Worm (Caenorhabditis elegans): ENCODE results near the gene K07D4.5.
A peak's percentile ranks its signal among the peaks of the same experiment; 100 is the strongest.

K07D4.5 gene

DNA sequence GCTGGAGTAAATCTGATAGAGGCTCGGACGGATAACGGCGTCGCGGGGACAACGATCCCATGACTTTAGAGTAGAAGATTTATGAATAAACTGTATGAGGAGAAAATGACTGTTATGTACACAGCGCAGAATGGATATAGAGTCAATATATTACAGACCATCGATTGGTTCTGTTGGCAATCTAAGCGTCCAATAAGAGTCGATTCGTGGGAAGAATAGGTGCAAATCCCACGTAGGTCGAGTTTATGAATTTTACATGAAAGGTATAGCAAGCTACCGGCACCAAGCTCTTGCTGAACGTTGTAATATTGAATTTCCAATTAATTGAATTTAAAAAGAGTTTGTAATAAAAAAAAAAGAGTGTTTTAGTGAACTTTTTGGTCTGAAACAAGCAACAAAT is 38.6 kb upstream of the K07D4.5 start, which contains the start of gene fbxb-118:
TSS of gene fbxb-118 (minus strand) at position 101 of the 400 bp plus-strand sequence.
- TF ChIP-seq ref-2 (tag; optimal IDR thresholded peaks at IDR 0.05): no peak

DNA sequence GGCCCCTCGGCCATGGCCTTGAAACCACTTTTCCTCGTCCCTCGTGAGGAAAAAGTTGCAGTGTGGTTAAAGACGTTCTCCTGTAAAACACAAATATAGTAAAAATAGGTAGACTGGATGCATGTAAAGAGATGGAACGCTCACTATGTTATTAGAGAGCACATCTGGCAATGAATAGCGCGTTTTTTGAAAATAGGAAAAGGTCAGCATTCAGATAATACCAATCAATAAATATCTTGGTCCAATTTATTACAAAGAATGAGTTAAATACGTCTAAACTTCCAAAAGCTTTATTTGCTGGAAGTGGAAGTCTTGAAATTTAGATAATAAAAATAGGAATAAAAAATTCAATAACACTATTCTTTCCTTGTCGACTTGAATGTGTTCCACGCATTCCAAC is 37.1 kb upstream of the K07D4.5 start, which contains the start of gene gadr-4:
TSS of gene gadr-4 (minus strand) at position 101 of the 400 bp plus-strand sequence.
- TF ChIP-seq eyg-1 (tag; optimal IDR thresholded peaks at IDR 0.05) (no peak), C08G9.2 (tag; optimal IDR thresholded peaks at IDR 0.05) (no peak), ceh-34 (tag; optimal IDR thresholded peaks at IDR 0.05) (no peak), zip-5 (tag; optimal IDR thresholded peaks at IDR 0.05) (no peak), sox-2 (GFP tag; IDR thresholded peaks at IDR 0.05) (no peak), ceh-18 (tag; optimal IDR thresholded peaks at IDR 0.05) (no peak), elt-2 (tag; optimal IDR thresholded peaks at IDR 0.05) (no peak), fkh-10 (GFP tag; optimal IDR thresholded peaks at IDR 0.05) (no peak), C38D4.7 (GFP tag; optimal IDR thresholded peaks at IDR 0.05) (no peak), ceh-19 (GFP tag; optimal IDR thresholded peaks at IDR 0.05) (no peak), hlh-8 (tag; optimal IDR thresholded peaks at IDR 0.05) (no peak), ets-4 (tag; optimal IDR thresholded peaks at IDR 0.05) (no peak), fkh-6 (tag; optimal IDR thresholded peaks at IDR 0.05) (no peak), pax-1 (tag; optimal IDR thresholded peaks at IDR 0.05) (no peak), unc-86 (tag; optimal IDR thresholded peaks at IDR 0.05) (no peak), pat-9 (tag; optimal IDR thresholded peaks at IDR 0.05) (no peak), nhr-11 (tag; optimal IDR thresholded peaks at IDR 0.05) (no peak)

DNA sequence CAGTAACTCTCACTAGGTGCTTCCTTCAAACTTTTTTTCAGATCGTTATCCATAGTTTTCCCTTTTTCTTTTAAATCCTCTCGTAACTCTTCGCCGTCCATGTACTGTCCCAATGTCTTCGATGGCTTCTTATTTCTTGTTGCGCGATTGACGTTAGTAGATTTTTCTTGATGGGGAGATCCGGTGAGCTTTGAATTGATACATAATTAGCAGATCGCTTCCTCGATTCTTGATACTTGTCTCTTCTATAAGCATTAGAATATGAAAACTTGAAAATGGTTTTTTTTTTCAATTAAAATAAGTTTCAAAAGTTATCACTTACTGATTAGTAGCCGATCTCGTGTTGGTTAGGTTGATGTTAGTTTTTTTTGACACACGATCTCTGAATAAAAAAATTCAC is 20.0 kb upstream of the K07D4.5 start, which contains the start of gene K07D4.2:
TSS of gene K07D4.2 (minus strand) at position 101 of the 400 bp plus-strand sequence.
- TF ChIP-seq ceh-14 (tag; optimal IDR thresholded peaks at IDR 0.05): no peak
- TF ChIP-seq fkh-10 (GFP tag; optimal IDR thresholded peaks at IDR 0.05): no peak
- TF ChIP-seq ceh-24 (tag; optimal IDR thresholded peaks at IDR 0.05): no peak
- TF ChIP-seq ceh-34 (tag; optimal IDR thresholded peaks at IDR 0.05): no peak
- TF ChIP-seq gmeb-2 (tag; optimal IDR thresholded peaks at IDR 0.05): no peak
- TF ChIP-seq elt-4 (tag; optimal IDR thresholded peaks at IDR 0.05): no peak
- TF ChIP-seq pha-4 (tag; optimal IDR thresholded peaks at IDR 0.05): no peak
- TF ChIP-seq pag-3 (tag; optimal IDR thresholded peaks at IDR 0.05; ENCODE audit: borderline replicate concordance): no peak
- no peak for TF ChIP-seq ceh-2 (tag; optimal IDR thresholded peaks at IDR 0.05)
- TF ChIP-seq tbx-2 (tag; optimal IDR thresholded peaks at IDR 0.05): no peak
- no peak for TF ChIP-seq unc-3 (GFP tag; conservative IDR thresholded peaks at IDR 0.05)
- no peak for TF ChIP-seq unc-3 (tag; optimal IDR thresholded peaks at IDR 0.05)

DNA sequence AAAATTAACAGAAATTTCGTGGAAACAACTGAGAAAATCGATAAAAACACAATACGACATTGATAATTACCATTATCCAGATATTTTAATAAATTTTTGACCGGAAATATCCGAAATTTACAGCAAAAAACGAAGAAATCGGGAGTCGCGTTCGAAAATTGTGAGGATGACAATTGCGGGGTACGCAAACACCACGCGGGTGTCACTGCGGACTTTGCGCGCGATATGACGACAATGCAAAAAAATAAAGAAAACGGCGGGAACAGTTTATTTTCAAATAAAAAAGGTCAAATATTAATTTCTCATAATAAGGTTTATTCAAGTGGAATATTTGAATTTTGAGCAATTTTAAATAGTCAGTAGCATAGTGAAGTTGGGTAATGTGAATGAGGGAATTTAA is 19.0 kb upstream of the K07D4.5 start, which contains the start of gene rpn-11:
TSS of gene rpn-11 (minus strand) at position 198 of the 400 bp plus-strand sequence.
- TF ChIP-seq fax-1 (tag; optimal IDR thresholded peaks at IDR 0.05): no peak
- no peak for TF ChIP-seq C08G9.2 (tag; optimal IDR thresholded peaks at IDR 0.05)
- TF ChIP-seq tbx-7 (tag; optimal IDR thresholded peaks at IDR 0.05): no peak
- peak; percentile 29 for TF ChIP-seq tbx-2 (tag; optimal IDR thresholded peaks at IDR 0.05)
- TF ChIP-seq hlh-30 (tag; optimal IDR thresholded peaks at IDR 0.05; ENCODE audit: insufficient read depth): peak; percentile 2
- TF ChIP-seq ceh-45 (GFP tag; IDR thresholded peaks at IDR 0.05): no peak
- TF ChIP-seq hlh-8 (tag; optimal IDR thresholded peaks at IDR 0.05): no peak
- TF ChIP-seq lim-6 (tag; optimal IDR thresholded peaks at IDR 0.05): no peak
- peak; percentile 25 for TF ChIP-seq ceh-14 (tag; optimal IDR thresholded peaks at IDR 0.05)
- TF ChIP-seq mec-3 (tag; optimal IDR thresholded peaks at IDR 0.05; ENCODE audit: borderline replicate concordance): no peak
- no peak for TF ChIP-seq ceh-2 (tag; optimal IDR thresholded peaks at IDR 0.05)
- no peak for TF ChIP-seq npax-4 (tag; optimal IDR thresholded peaks at IDR 0.05)
- TF ChIP-seq hlh-6 (tag; optimal IDR thresholded peaks at IDR 0.05): no peak
- no peak for TF ChIP-seq pha-4 (tag; optimal IDR thresholded peaks at IDR 0.05)
- no peak for TF ChIP-seq madf-2 (tag; optimal IDR thresholded peaks at IDR 0.05)
- TF ChIP-seq ceh-18 (tag; optimal IDR thresholded peaks at IDR 0.05): peak; percentile 36
- TF ChIP-seq ceh-48 (tag; optimal IDR thresholded peaks at IDR 0.05): peak; percentile 18
- TF ChIP-seq fkh-10 (GFP tag; optimal IDR thresholded peaks at IDR 0.05): no peak
- TF ChIP-seq T23F11.4 (GFP tag; optimal IDR thresholded peaks at IDR 0.05): no peak
- no peak for TF ChIP-seq pag-3 (tag; optimal IDR thresholded peaks at IDR 0.05; ENCODE audit: borderline replicate concordance)
- no peak for TF ChIP-seq ahr-1 (tag; optimal IDR thresholded peaks at IDR 0.05)
- TF ChIP-seq rnt-1 (tag; optimal IDR thresholded peaks at IDR 0.05): no peak
- peak; percentile 9 for TF ChIP-seq unc-42 (tag; optimal IDR thresholded peaks at IDR 0.05)
- no peak for TF ChIP-seq elt-4 (tag; optimal IDR thresholded peaks at IDR 0.05)
- no peak for TF ChIP-seq nhr-11 (tag; optimal IDR thresholded peaks at IDR 0.05)
- TF ChIP-seq ama-1 (optimal IDR thresholded peaks at IDR 0.05): no peak
- no peak for TF ChIP-seq ets-4 (tag; optimal IDR thresholded peaks at IDR 0.05)
- TF ChIP-seq pros-1 (tag; optimal IDR thresholded peaks at IDR 0.05): no peak
- no peak for TF ChIP-seq pat-9 (tag; optimal IDR thresholded peaks at IDR 0.05)
- TF ChIP-seq unc-86 (tag; optimal IDR thresholded peaks at IDR 0.05): peak; percentile 37
- TF ChIP-seq ref-2 (tag; optimal IDR thresholded peaks at IDR 0.05): peak; percentile 54
- peak; percentile 44 for TF ChIP-seq ceh-31 (tag; optimal IDR thresholded peaks at IDR 0.05)
- TF ChIP-seq Y22D7AL.16 (tag; optimal IDR thresholded peaks at IDR 0.05): no peak
- peak; percentile 44 for TF ChIP-seq elt-2 (tag; optimal IDR thresholded peaks at IDR 0.05)
- TF ChIP-seq fkh-6 (tag; optimal IDR thresholded peaks at IDR 0.05): no peak
